Worm (Caenorhabditis elegans) whole organism, L4 larva: ENCODE results near the gene Y54H5A.2.

Experiments used
- F26F4.8 ChIP-seq: fragments of 200-800 bp; sonication (Bioruptor generic); conservative IDR thresholded peaks from 2 replicates; pipeline ENCODE4 v1.3.6; 2022; ENCODE audit warnings: missing genetic modification characterization, missing compliant biosample characterization
- R02D3.7 ChIP-seq: fragments of 150-350 bp; sonication (generic microtip); optimal IDR thresholded peaks from 3 replicates; lab custom pipeline; 2014; ENCODE audit warnings: missing biosample characterization, missing genetic modification characterization
- Y105C5A.15 ChIP-seq: fragments of 200-800 bp; sonication (Bioruptor generic); IDR thresholded peaks from 2 replicates; pipeline ENCODE4 v1.3.6; 2022; ENCODE audit warnings: missing genetic modification characterization, missing compliant biosample characterization
- aly-2 ChIP-seq: sonication (generic microtip); optimal IDR thresholded peaks from 2 replicates; lab custom pipeline; 2018; ENCODE audit warnings: missing biosample characterization, missing genetic modification characterization
- ceh-20 ChIP-seq: fragments of 200-800 bp; sonication (Bioruptor generic); IDR thresholded peaks from 2 replicates; pipeline ENCODE4 v1.3.6; 2022; ENCODE audit warnings: missing genetic modification reagents, missing genetic modification characterization, missing compliant biosample characterization
- ceh-44 ChIP-seq: fragments of 200-800 bp; sonication (Bioruptor generic); IDR thresholded peaks from 2 replicates; pipeline ENCODE4 v1.3.6; 2022; ENCODE audit warnings: missing genetic modification reagents, missing genetic modification characterization, missing compliant biosample characterization
- ces-1 ChIP-seq: fragments of 150-350 bp; sonication (generic microtip); optimal IDR thresholded peaks from 4 replicates; lab custom pipeline; 2014; ENCODE audit warnings: missing biosample characterization, missing genetic modification reagents, missing genetic modification characterization
- cey-2 ChIP-seq: sonication (generic microtip); optimal IDR thresholded peaks from 3 replicates; lab custom pipeline; 2017; ENCODE audit warnings: missing genetic modification characterization, mild to moderate bottlenecking, missing compliant biosample characterization, antibody characterized with exemption, borderline replicate concordance; ENCODE audit not compliant: insufficient read depth
- daf-16 ChIP-seq, 3 experiments: sonication (generic microtip); optimal IDR thresholded peaks; 2 replicates each; lab custom pipeline; 2016 to 2017; ENCODE audit warnings: missing genetic modification characterization in 3 of 3, missing genetic modification reagents in 3 of 3, mild to moderate bottlenecking in 2 of 3, missing compliant biosample characterization in 2 of 3, missing biosample characterization in 1 of 3, moderate library complexity in 1 of 3
- daf-8 ChIP-seq: fragments of 200-800 bp; sonication (Bioruptor generic); IDR thresholded peaks from 2 replicates; pipeline ENCODE4 v1.3.6; 2022; ENCODE audit warnings: missing genetic modification characterization, missing compliant biosample characterization
- dmd-6 ChIP-seq: fragments of 200-800 bp; sonication (Bioruptor generic); IDR thresholded peaks from 2 replicates; pipeline ENCODE4 v1.3.6; 2022; ENCODE audit warnings: missing genetic modification reagents, missing genetic modification characterization, missing compliant biosample characterization
- dve-1 ChIP-seq: sonication (generic microtip); optimal IDR thresholded peaks from 2 replicates; lab custom pipeline; 2017; ENCODE audit warnings: antibody characterized with exemption, mild to moderate bottlenecking, missing genetic modification characterization, missing compliant biosample characterization; ENCODE audit not compliant: insufficient read depth
- egl-27 ChIP-seq: sonication (generic microtip); optimal IDR thresholded peaks from 3 replicates; lab custom pipeline; 2017; ENCODE audit warnings: missing biosample characterization, missing genetic modification reagents, missing genetic modification characterization
- egl-43 ChIP-seq: fragments of 200-800 bp; sonication (Bioruptor generic); IDR thresholded peaks from 2 replicates; pipeline ENCODE4 v1.3.6; 2022; ENCODE audit warnings: missing genetic modification reagents, missing genetic modification characterization, missing compliant biosample characterization
- fkh-10 ChIP-seq: fragments of 150-350 bp; optimal IDR thresholded peaks from 2 replicates; lab custom pipeline; 2014; ENCODE audit warnings: missing biosample characterization, missing genetic modification reagents, missing genetic modification characterization
- fos-1 ChIP-seq: fragments of 150-350 bp; optimal IDR thresholded peaks from 2 replicates; lab custom pipeline; 2014; ENCODE audit warnings: missing biosample characterization, missing genetic modification characterization
- hlh-11 ChIP-seq: fragments of 200-800 bp; sonication (Bioruptor generic); optimal IDR thresholded peaks from 2 replicates; lab custom pipeline; 2018; ENCODE audit warnings: mild to moderate bottlenecking, missing genetic modification characterization, missing compliant biosample characterization
- lim-7 ChIP-seq: fragments of 200-800 bp; sonication (Bioruptor generic); IDR thresholded peaks from 2 replicates; pipeline ENCODE4 v1.3.6; 2022; ENCODE audit warnings: missing genetic modification characterization, missing compliant biosample characterization
- lin-1 ChIP-seq: fragments of 200-800 bp; sonication (Bioruptor generic); IDR thresholded peaks from 2 replicates; pipeline ENCODE4 v1.3.6; 2022; ENCODE audit warnings: missing genetic modification reagents, missing genetic modification characterization, missing compliant biosample characterization
- lsy-2 ChIP-seq, 2 experiments: fragments of 150-350 bp in 1 of 2; sonication (generic microtip) in 1 of 2; optimal IDR thresholded peaks; 2 replicates each; lab custom pipeline; 2014 to 2017; ENCODE audit warnings: missing biosample characterization in 2 of 2, missing genetic modification characterization in 2 of 2
- mxl-3 ChIP-seq: fragments of 200-800 bp; sonication (Bioruptor generic); optimal IDR thresholded peaks from 2 replicates; lab custom pipeline; 2018; ENCODE audit warnings: mild to moderate bottlenecking, missing genetic modification characterization, missing compliant biosample characterization
- nhr-102 ChIP-seq: sonication (generic microtip); optimal IDR thresholded peaks from 2 replicates; lab custom pipeline; 2016; ENCODE audit warnings: mild to moderate bottlenecking, missing genetic modification characterization, moderate library complexity, missing compliant biosample characterization
- nhr-28 ChIP-seq: fragments of 150-350 bp; optimal IDR thresholded peaks from 2 replicates; lab custom pipeline; 2014; ENCODE audit warnings: missing biosample characterization, missing genetic modification characterization
- nhr-76 ChIP-seq: fragments of 150-350 bp; optimal IDR thresholded peaks from 2 replicates; lab custom pipeline; 2014; ENCODE audit warnings: missing biosample characterization, missing genetic modification characterization
- nhr-77 ChIP-seq: fragments of 150-350 bp; optimal IDR thresholded peaks from 2 replicates; lab custom pipeline; 2014; ENCODE audit warnings: missing biosample characterization, missing genetic modification characterization
- pha-4 ChIP-seq, 2 experiments: fragments of 150-350 bp in 1 of 2; fragments of 200-800 bp in 1 of 2; sonication (Bioruptor generic) in 1 of 2; IDR thresholded peaks in 1 of 2; optimal IDR thresholded peaks in 1 of 2; 2 replicates each; pipeline versions ENCODE4 v1.3.6 to Lab custom; 2014 to 2022; ENCODE audit warnings: missing genetic modification characterization in 2 of 2, missing genetic modification reagents in 2 of 2, missing biosample characterization in 1 of 2, missing compliant biosample characterization in 1 of 2
- php-3 ChIP-seq: fragments of 200-800 bp; sonication (Bioruptor generic); IDR thresholded peaks from 2 replicates; pipeline ENCODE4 v1.3.6; 2022; ENCODE audit warnings: missing genetic modification reagents, missing genetic modification characterization, missing compliant biosample characterization
- pqm-1 ChIP-seq: sonication (generic microtip); optimal IDR thresholded peaks from 2 replicates; lab custom pipeline; 2017; ENCODE audit warnings: missing biosample characterization, missing genetic modification characterization
- skn-1 ChIP-seq: fragments of 150-350 bp; optimal IDR thresholded peaks from 2 replicates; lab custom pipeline; 2014; ENCODE audit warnings: missing biosample characterization, missing genetic modification characterization
- tra-1 ChIP-seq: fragments of 200-800 bp; sonication (Bioruptor generic); IDR thresholded peaks from 2 replicates; pipeline ENCODE4 v1.3.6; 2022; ENCODE audit warnings: missing genetic modification reagents, missing genetic modification characterization, missing compliant biosample characterization
- unc-39 ChIP-seq: sonication (generic microtip); optimal IDR thresholded peaks from 2 replicates; lab custom pipeline; 2017; ENCODE audit warnings: missing biosample characterization, missing genetic modification characterization
- unc-62 ChIP-seq, 3 experiments: fragments of 150-350 bp in 1 of 3; sonication (generic microtip); optimal IDR thresholded peaks in 2 of 3; peaks in 1 of 3; 1 replicate in 1 of 3; 2 replicates in 2 of 3; lab custom pipeline; 2014 to 2017; ENCODE audit warnings: missing biosample characterization in 3 of 3, missing genetic modification characterization in 3 of 3, missing genetic modification reagents in 3 of 3, missing genotype in 1 of 3
- zip-11 ChIP-seq: fragments of 200-800 bp; sonication (Bioruptor generic); IDR thresholded peaks from 2 replicates; pipeline ENCODE4 v1.3.6; 2022; ENCODE audit warnings: missing genetic modification characterization, missing compliant biosample characterization

Y54H5A.2 gene

DNA sequence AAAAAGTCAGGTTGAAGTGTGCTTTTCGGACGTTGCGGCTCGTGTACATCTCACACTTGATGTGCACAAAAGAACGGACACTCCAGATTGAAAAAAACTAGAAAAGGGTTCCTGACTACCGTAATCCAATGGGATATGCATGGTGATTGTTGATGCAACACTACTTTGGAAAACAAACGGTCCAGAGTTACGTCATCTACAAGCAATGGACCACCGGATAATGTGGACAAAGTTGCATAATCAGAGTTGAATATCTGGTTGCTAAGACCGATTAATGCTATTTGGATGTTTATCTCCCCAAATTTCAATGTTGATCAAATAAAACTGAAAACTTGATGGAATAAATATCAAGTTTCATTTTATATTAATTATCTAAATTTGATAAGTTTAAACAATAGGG is 634 bp upstream of the Y54H5A.2 start:
- no peak for TF ChIP-seq F26F4.8 (GFP tag; lab: Robert Waterston, UW)
- TF ChIP-seq skn-1 (tag; lab: Kevin White, UChicago) = no peak
- no peak for TF ChIP-seq zip-11
- TF ChIP-seq pha-4 (GFP tag; IDR thresholded peaks at IDR 0.05; lab: Robert Waterston, UW) = no peak
- no peak for TF ChIP-seq pha-4 (tag; optimal IDR thresholded peaks at IDR 0.05; lab: Kevin White, UChicago)
- no peak for TF ChIP-seq egl-43
- no peak for TF ChIP-seq nhr-102 (tag; lab: Kevin White, UChicago)
- TF ChIP-seq lim-7 (GFP tag; lab: Robert Waterston, UW) = no peak
- no peak for TF ChIP-seq nhr-76

- TF ChIP-seq Y105C5A.15 (GFP tag; lab: Robert Waterston, UW) (no peak), daf-16 (GFP tag; optimal IDR thresholded peaks at IDR 0.05; lab: Kevin White, UChicago) (no peak), daf-16 (tag; optimal IDR thresholded peaks at IDR 0.05; lab: Kevin White, UChicago) (peak; percentile 43), unc-62 (GFP tag; optimal IDR thresholded peaks at IDR 0.05 in 1 of 2; lab: Kevin White, UChicago) (peak in 1 of 2 experiments; percentile 83), unc-62 (tag; optimal IDR thresholded peaks at IDR 0.05; lab: Kevin White, UChicago) (no peak), nhr-28 (no peak), pqm-1 (peak; percentile 35)
These were observed 1.9 kb downstream of the Y54H5A.2 start for ce11 chrIII:5147445-5147844.

- TF ChIP-seq dve-1 (tag; lab: Kevin White, UChicago) (peak; percentile 71), ceh-44 (GFP tag; lab: Robert Waterston, UW) (no peak), ceh-20 (GFP tag; lab: Robert Waterston, UW) (peak; percentile 84), tra-1 (GFP tag; lab: Robert Waterston, UW) (peak; percentile 78), php-3 (peak; percentile 98), fkh-10 (GFP tag; lab: Kevin White, UChicago) (no peak), ces-1 (no peak), daf-8 (GFP tag; lab: Robert Waterston, UW) (no peak), nhr-28 (peak; percentile 48), egl-43 (no peak), dmd-6 (GFP tag; lab: Robert Waterston, UW) (peak; percentile 65), cey-2 (tag; lab: Kevin White, UChicago) (no peak), daf-16 (GFP tag; optimal IDR thresholded peaks at IDR 0.05; lab: Kevin White, UChicago) (no peak), daf-16 (tag; optimal IDR thresholded peaks at IDR 0.05; lab: Kevin White, UChicago) (peak; percentile 86), fos-1 (tag; lab: Kevin White, UChicago) (no peak), lin-1 (GFP tag; lab: Robert Waterston, UW) (0 out of 2 replicates have a peak, but pooled peaks have one; percentile 22), mxl-3 (GFP tag; lab: Kevin White, UChicago) (peak; percentile 33), aly-2 (tag; lab: Kevin White, UChicago) (no peak), unc-62 (GFP tag; optimal IDR thresholded peaks at IDR 0.05 in 1 of 2; lab: Kevin White, UChicago) (peak in 1 of 2 experiments; percentile 70), unc-62 (tag; optimal IDR thresholded peaks at IDR 0.05; lab: Kevin White, UChicago) (no peak), unc-39 (tag; lab: Kevin White, UChicago) (no peak), hlh-11 (tag; lab: Kevin White, UChicago) (peak; percentile 65), R02D3.7 (tag; lab: Kevin White, UChicago) (no peak), pqm-1 (peak; percentile 39)
These were observed 2.6 kb downstream of the Y54H5A.2 start for ce11 chrIII:5146749-5147148.

ce11 chrIII:5145874-5146273 is 3.5 kb downstream of the Y54H5A.2 start:
- peak; percentile 17 for TF ChIP-seq nhr-28
- TF ChIP-seq php-3 = 0 out of 2 replicates have a peak, but pooled peaks have one; percentile 48
- peak; percentile 51; the same call in 1 of the 2 replicates for TF ChIP-seq dmd-6 (GFP tag; lab: Robert Waterston, UW)
- TF ChIP-seq hlh-11 (tag; lab: Kevin White, UChicago) = peak; percentile 52
- TF ChIP-seq dve-1 (tag; lab: Kevin White, UChicago) = peak; percentile 22
- peak; percentile 42 for TF ChIP-seq pqm-1
- 0 out of 2 replicates have a peak, but pooled peaks have one; percentile 52 for TF ChIP-seq tra-1 (GFP tag; lab: Robert Waterston, UW)
- no peak for TF ChIP-seq egl-27 (tag; lab: Kevin White, UChicago)
- TF ChIP-seq daf-16 (GFP tag; optimal IDR thresholded peaks at IDR 0.05; lab: Kevin White, UChicago) = no peak
- TF ChIP-seq daf-16 (tag; optimal IDR thresholded peaks at IDR 0.05; lab: Kevin White, UChicago) = peak; percentile 52
- TF ChIP-seq nhr-77 (tag; lab: Kevin White, UChicago) = no peak
- no peak for TF ChIP-seq lsy-2 (tag; optimal IDR thresholded peaks at IDR 0.05; lab: Kevin White, UChicago)
